Fruit fly (Drosophila melanogaster) whole organism, embryonic: Measurements from ENCODE around the gene MCU.

ENCODE experiments used
- Asciz ChIP-seq: fragments of 200-800 bp; sonication (Bioruptor generic); optimal IDR thresholded peaks from 2 replicates; lab custom pipeline; 2017; ENCODE audit warnings: missing biosample characterization, mild to moderate bottlenecking, missing genetic modification characterization, missing genetic modification reagents
- Atf3 ChIP-seq: fragments of 200-800 bp; sonication (Bioruptor generic); optimal IDR thresholded peaks from 3 replicates; lab custom pipeline; 2016; ENCODE audit warnings: missing biosample characterization, missing genetic modification characterization
- BEAF-32 ChIP-seq: fragments of 200-800 bp; sonication (Bioruptor generic); optimal IDR thresholded peaks from 3 replicates; lab custom pipeline; 2017; ENCODE audit warnings: missing biosample characterization, missing genetic modification characterization, mild to moderate bottlenecking, moderate library complexity, missing genetic modification reagents
- CG10274 ChIP-seq: fragments of 200-800 bp; sonication (Bioruptor generic); optimal IDR thresholded peaks from 3 replicates; lab custom pipeline; 2017; ENCODE audit warnings: missing biosample characterization, mild to moderate bottlenecking, missing genetic modification characterization
- CG10366 ChIP-seq: fragments of 200-800 bp; sonication (Bioruptor generic); IDR thresholded peaks from 2 replicates; pipeline ENCODE4 v1.3.6; 2022; ENCODE audit warnings: missing biosample characterization, missing genetic modification characterization
- CG10565 ChIP-seq: fragments of 200-800 bp; sonication (Bioruptor generic); optimal IDR thresholded peaks from 3 replicates; lab custom pipeline; 2016; ENCODE audit warnings: missing biosample characterization, mild to moderate bottlenecking, missing genetic modification characterization
- CG11456 ChIP-seq: fragments of 200-800 bp; sonication (Bioruptor generic); IDR thresholded peaks from 3 replicates; pipeline ENCODE4 v1.3.6; 2022; ENCODE audit warnings: missing biosample characterization, missing genetic modification characterization
- CG11723 ChIP-seq: fragments of 200-800 bp; sonication (Bioruptor generic); optimal IDR thresholded peaks from 2 replicates; lab custom pipeline; 2017; ENCODE audit warnings: missing biosample characterization, mild to moderate bottlenecking, missing genetic modification characterization
- CG13624 ChIP-seq: fragments of 200-800 bp; sonication (Bioruptor generic); optimal IDR thresholded peaks from 2 replicates; lab custom pipeline; 2016; ENCODE audit warnings: missing biosample characterization, missing genetic modification characterization
- CG16779 ChIP-seq: fragments of 200-800 bp; sonication (Bioruptor generic); IDR thresholded peaks from 2 replicates; pipeline ENCODE4 v1.3.6; 2022; ENCODE audit warnings: missing biosample characterization, missing genetic modification characterization
- CG18619 ChIP-seq: fragments of 200-800 bp; sonication (Bioruptor generic); optimal IDR thresholded peaks from 3 replicates; lab custom pipeline; 2017; ENCODE audit warnings: missing biosample characterization, mild to moderate bottlenecking, missing genetic modification characterization
- CG2116 ChIP-seq: fragments of 200-800 bp; sonication (Bioruptor generic); optimal IDR thresholded peaks from 3 replicates; lab custom pipeline; 2018; ENCODE audit warnings: missing biosample characterization, mild to moderate bottlenecking, missing genetic modification characterization
- CG3065 ChIP-seq: fragments of 200-800 bp; sonication (Bioruptor generic); optimal IDR thresholded peaks from 2 replicates; lab custom pipeline; 2016; ENCODE audit warnings: missing biosample characterization, missing genetic modification characterization
- CG3407 ChIP-seq: fragments of 200-800 bp; sonication (Bioruptor generic); optimal IDR thresholded peaks from 2 replicates; lab custom pipeline; 2018; ENCODE audit warnings: missing biosample characterization, mild to moderate bottlenecking, missing genetic modification characterization
- CG6654 ChIP-seq: fragments of 200-800 bp; sonication (Bioruptor generic); optimal IDR thresholded peaks from 2 replicates; lab custom pipeline; 2017; ENCODE audit warnings: missing biosample characterization, mild to moderate bottlenecking, missing genetic modification characterization
- CG6791 ChIP-seq: fragments of 200-800 bp; sonication (Bioruptor generic); IDR thresholded peaks from 3 replicates; pipeline ENCODE4 v1.3.6; 2022; ENCODE audit warnings: missing biosample characterization, missing genetic modification characterization; ENCODE audit not compliant: partially characterized antibody
- CG6813 ChIP-seq: fragments of 200-800 bp; sonication (Bioruptor generic); optimal IDR thresholded peaks from 2 replicates; lab custom pipeline; 2017; ENCODE audit warnings: missing biosample characterization, missing genetic modification characterization, mild to moderate bottlenecking, moderate library complexity, missing genetic modification reagents
- CG6854 ChIP-seq: fragments of 200-800 bp; sonication (Bioruptor generic); optimal IDR thresholded peaks from 3 replicates; lab custom pipeline; 2017; ENCODE audit warnings: missing biosample characterization, mild to moderate bottlenecking, missing genetic modification characterization
- CG7556 ChIP-seq: fragments of 200-800 bp; sonication (Bioruptor generic); optimal IDR thresholded peaks from 2 replicates; lab custom pipeline; 2017; ENCODE audit warnings: missing biosample characterization, mild to moderate bottlenecking, missing genetic modification characterization
- CG7745 ChIP-seq: fragments of 200-800 bp; sonication (Bioruptor generic); optimal IDR thresholded peaks from 2 replicates; lab custom pipeline; 2018; ENCODE audit warnings: missing biosample characterization, mild to moderate bottlenecking, missing genetic modification characterization, moderate library complexity
- Chrac-16 ChIP-seq: fragments of 200-800 bp; sonication (Bioruptor generic); optimal IDR thresholded peaks from 3 replicates; lab custom pipeline; 2016; ENCODE audit warnings: missing biosample characterization, missing genetic modification characterization
- CkIIα-i1 ChIP-seq: fragments of 200-800 bp; sonication (Bioruptor generic); IDR thresholded peaks from 2 replicates; pipeline ENCODE4 v1.3.6; 2022; ENCODE audit warnings: missing biosample characterization, missing genetic modification characterization
- D19B ChIP-seq: fragments of 200-800 bp; sonication (Bioruptor generic); optimal IDR thresholded peaks from 2 replicates; lab custom pipeline; 2017; ENCODE audit warnings: missing biosample characterization, mild to moderate bottlenecking, missing genetic modification characterization
- Dip3 ChIP-seq: fragments of 200-800 bp; sonication (Bioruptor generic); optimal IDR thresholded peaks from 3 replicates; lab custom pipeline; 2016; ENCODE audit warnings: missing biosample characterization, missing genetic modification characterization
- ERR ChIP-seq: fragments of 200-800 bp; sonication (Bioruptor generic); optimal IDR thresholded peaks from 2 replicates; lab custom pipeline; 2016; ENCODE audit warnings: missing biosample characterization, missing genetic modification characterization
- HLHmδ ChIP-seq: fragments of 200-800 bp; sonication (Bioruptor generic); optimal IDR thresholded peaks from 2 replicates; lab custom pipeline; 2018; ENCODE audit warnings: missing biosample characterization, mild to moderate bottlenecking, missing genetic modification characterization, moderate library complexity
- Hr3 ChIP-seq: fragments of 200-800 bp; sonication (Bioruptor generic); optimal IDR thresholded peaks from 3 replicates; lab custom pipeline; 2016; ENCODE audit warnings: missing biosample characterization, missing genetic modification characterization
- Hsf ChIP-seq: fragments of 200-800 bp; sonication (Bioruptor generic); optimal IDR thresholded peaks from 3 replicates; lab custom pipeline; 2016; ENCODE audit warnings: missing biosample characterization, missing genetic modification characterization
- NC2α ChIP-seq: fragments of 200-800 bp; sonication (Bioruptor generic); optimal IDR thresholded peaks from 2 replicates; lab custom pipeline; 2016; ENCODE audit warnings: missing biosample characterization, missing genetic modification characterization
- NC2β ChIP-seq: fragments of 200-800 bp; sonication (Bioruptor generic); optimal IDR thresholded peaks from 2 replicates; lab custom pipeline; 2016; ENCODE audit warnings: missing biosample characterization, missing genetic modification characterization
- NK7.1 ChIP-seq: fragments of 200-800 bp; sonication (Bioruptor generic); optimal IDR thresholded peaks from 3 replicates; lab custom pipeline; 2016; ENCODE audit warnings: missing biosample characterization, missing genetic modification characterization
- Rfx ChIP-seq: fragments of 200-800 bp; sonication (Bioruptor generic); IDR thresholded peaks from 2 replicates; pipeline ENCODE4 v1.3.6; 2022; ENCODE audit warnings: missing biosample characterization, missing genetic modification characterization
- Side ChIP-seq: fragments of 200-800 bp; sonication (Bioruptor generic); optimal IDR thresholded peaks from 2 replicates; lab custom pipeline; 2016; ENCODE audit warnings: missing biosample characterization, missing genetic modification characterization
- Sin3A ChIP-seq: fragments of >200 bp; optimal IDR thresholded peaks from 2 replicates; lab custom pipeline; 2018
- TFAM ChIP-seq: fragments of 200-800 bp; sonication (Bioruptor generic); optimal IDR thresholded peaks from 2 replicates; lab custom pipeline; 2017; ENCODE audit warnings: missing biosample characterization, missing genetic modification characterization, inconsistent platforms
- Taf1 ChIP-seq: fragments of 200-800 bp; sonication (Bioruptor generic); IDR thresholded peaks from 2 replicates; pipeline ENCODE4 v1.3.6; 2022; ENCODE audit warnings: missing biosample characterization, missing genetic modification characterization
- abd-A ChIP-seq: fragments of 200-800 bp; sonication (Bioruptor generic); optimal IDR thresholded peaks from 3 replicates; lab custom pipeline; 2019; ENCODE audit warnings: missing biosample characterization, mild to moderate bottlenecking, missing genetic modification characterization, moderate library complexity
- ac ChIP-seq: fragments of 200-800 bp; sonication (Bioruptor generic); optimal IDR thresholded peaks from 3 replicates; lab custom pipeline; 2017; ENCODE audit warnings: missing biosample characterization, mild to moderate bottlenecking, missing genetic modification characterization
- bigmax ChIP-seq: fragments of 200-800 bp; sonication (Bioruptor generic); optimal IDR thresholded peaks from 2 replicates; lab custom pipeline; 2018; ENCODE audit warnings: missing biosample characterization, mild to moderate bottlenecking, missing genetic modification characterization
- cad ChIP-seq: fragments of >200 bp; optimal IDR thresholded peaks from 2 replicates; lab custom pipeline; 2017; ENCODE audit warnings: missing biosample characterization, missing genetic modification characterization
- cato ChIP-seq: fragments of 200-800 bp; sonication (Bioruptor generic); optimal IDR thresholded peaks from 2 replicates; lab custom pipeline; 2016; ENCODE audit warnings: missing biosample characterization, missing genetic modification characterization, borderline replicate concordance
- corto ChIP-seq: fragments of 200-800 bp; sonication (Bioruptor generic); optimal IDR thresholded peaks from 2 replicates; lab custom pipeline; 2016; ENCODE audit warnings: missing biosample characterization, mild to moderate bottlenecking, missing genetic modification characterization, moderate library complexity
- dmrt11E ChIP-seq: fragments of 200-800 bp; sonication (Bioruptor generic); optimal IDR thresholded peaks from 3 replicates; lab custom pipeline; 2018; ENCODE audit warnings: missing biosample characterization, mild to moderate bottlenecking, missing genetic modification characterization, moderate library complexity
- en ChIP-seq: fragments of 200-800 bp; sonication (Bioruptor generic); optimal IDR thresholded peaks from 2 replicates; lab custom pipeline; 2016; ENCODE audit warnings: missing biosample characterization, missing genetic modification characterization
- grau ChIP-seq: fragments of 200-800 bp; optimal IDR thresholded peaks from 3 replicates; lab custom pipeline; 2019; ENCODE audit warnings: missing biosample characterization, mild to moderate bottlenecking, missing genetic modification characterization, moderate library complexity
- mirr ChIP-seq: fragments of 200-800 bp; sonication (Bioruptor generic); optimal IDR thresholded peaks from 3 replicates; lab custom pipeline; 2018; ENCODE audit warnings: missing biosample characterization, mild to moderate bottlenecking, missing genetic modification characterization
- phol ChIP-seq: fragments of 200-800 bp; sonication (Bioruptor generic); optimal IDR thresholded peaks from 3 replicates; lab custom pipeline; 2018; ENCODE audit warnings: missing biosample characterization, mild to moderate bottlenecking, missing genetic modification characterization, moderate library complexity
- slp2 ChIP-seq: fragments of 200-800 bp; sonication (Bioruptor generic); optimal IDR thresholded peaks from 2 replicates; lab custom pipeline; 2016; ENCODE audit warnings: missing biosample characterization, missing genetic modification characterization
- sna ChIP-seq: fragments of 200-800 bp; sonication (Bioruptor generic); IDR thresholded peaks from 2 replicates; pipeline ENCODE4 v1.3.6; 2022; ENCODE audit warnings: missing biosample characterization, missing genetic modification characterization; ENCODE audit not compliant: partially characterized antibody
- tap ChIP-seq: fragments of 200-800 bp; optimal IDR thresholded peaks from 3 replicates; lab custom pipeline; 2019; ENCODE audit warnings: missing biosample characterization, mild to moderate bottlenecking, missing genetic modification characterization, moderate library complexity
- zfh1 ChIP-seq: fragments of 200-800 bp; sonication (Bioruptor generic); IDR thresholded peaks from 3 replicates; pipeline ENCODE4 v1.3.6; 2022; ENCODE audit warnings: missing biosample characterization, missing genetic modification characterization

The MCU gene

DNA sequence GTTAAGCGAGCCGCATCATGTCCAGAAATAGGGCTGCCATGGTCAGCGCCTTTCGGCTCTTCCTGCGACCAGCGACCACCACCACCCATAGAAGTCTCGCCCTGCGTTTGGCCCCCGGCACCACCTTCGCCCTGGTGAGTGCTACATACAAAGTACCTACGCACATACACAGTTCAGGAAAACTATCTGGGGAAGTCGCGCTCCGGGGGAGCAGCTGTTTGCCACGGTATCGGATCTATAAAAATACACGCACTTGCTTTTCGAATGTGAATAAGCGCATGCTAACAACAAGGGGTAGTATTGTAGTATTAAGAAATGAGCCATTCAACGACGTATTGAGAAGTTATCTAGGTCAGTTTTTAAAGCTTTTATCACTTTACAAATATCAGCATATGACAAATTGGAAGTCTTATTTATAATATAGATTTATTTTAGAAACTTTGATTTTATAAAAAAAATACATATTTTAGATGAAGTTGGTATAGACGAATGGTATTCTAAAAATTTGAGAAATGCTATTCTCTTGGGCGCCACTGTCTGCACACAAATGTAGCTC lies 1.4 kb downstream of the MCU start (continued):
- TF ChIP-seq CG3407 (GFP tag; lab: Kevin White, UChicago) (no peak), mirr (GFP tag; lab: Kevin White, UChicago) (no peak), Dip3 (no peak), bigmax (GFP tag; lab: Kevin White, UChicago) (no peak), Hr3 (GFP tag; lab: Kevin White, UChicago) (peak; percentile 54), D19B (no peak), CG10274 (GFP tag; lab: Kevin White, UChicago) (no peak), corto (no peak), Hsf (GFP tag; lab: Kevin White, UChicago) (no peak), CG11723 (GFP tag; lab: Kevin White, UChicago) (peak; percentile 47), CG10366 (GFP tag; lab: Robert Waterston, UW) (peak; percentile 27; the same call in 1 of the 2 replicates), CG10565 (GFP tag; lab: Kevin White, UChicago) (no peak), NK7.1 (no peak), Sin3A (lab: Kevin White, UChicago) (no peak), ac (GFP tag; lab: Kevin White, UChicago) (no peak), CG6791 (GFP tag; lab: Robert Waterston, UW) (no peak), CG13624 (GFP tag; lab: Kevin White, UChicago) (no peak), tap (tag; lab: Kevin White, UChicago) (peak; percentile 42), CG3065 (GFP tag; lab: Kevin White, UChicago) (peak; percentile 4), cad (GFP tag; lab: Kevin White, UChicago) (no peak), CG16779 (GFP tag; lab: Robert Waterston, UW) (no peak), CG7556 (GFP tag; lab: Kevin White, UChicago) (peak; percentile 69), grau (tag; lab: Kevin White, UChicago) (peak; percentile 71), sna (GFP tag; lab: Robert Waterston, UW) (no peak), Chrac-16 (peak; percentile 12), abd-A (tag; lab: Kevin White, UChicago) (no peak), cato (GFP tag; lab: Kevin White, UChicago) (no peak), Taf1 (0 out of 2 replicates have a peak, but pooled peaks have one; percentile 8), Rfx (GFP tag; lab: Robert Waterston, UW) (peak; percentile 43; the same call in 1 of the 2 replicates), CG6654 (GFP tag; lab: Kevin White, UChicago) (no peak), ERR (GFP tag; lab: Kevin White, UChicago) (no peak), CG18619 (GFP tag; lab: Kevin White, UChicago) (peak; percentile 49), Side (GFP tag; lab: Kevin White, UChicago) (no peak), NC2β (GFP tag; lab: Kevin White, UChicago) (no peak), Asciz (GFP tag; lab: Kevin White, UChicago) (peak; percentile 50), Atf3 (GFP tag; lab: Kevin White, UChicago) (no peak), BEAF-32 (GFP tag; lab: Kevin White, UChicago) (no peak), TFAM (no peak), CG2116 (GFP tag; lab: Kevin White, UChicago) (peak; percentile 1), CG7745 (no peak), dmrt11E (peak; percentile 64), slp2 (GFP tag; lab: Kevin White, UChicago) (no peak), CG6813 (GFP tag; lab: Kevin White, UChicago) (peak; percentile 55), en (GFP tag; lab: Kevin White, UChicago) (no peak), HLHmδ (no peak), zfh1 (GFP tag; lab: Robert Waterston, UW) (peak; percentile 72; the same call in 2 of the 3 replicates), NC2α (no peak), CkIIα-i1 (GFP tag; lab: Robert Waterston, UW) (no peak), CG11456 (GFP tag; lab: Robert Waterston, UW) (no peak), phol (tag; lab: Kevin White, UChicago) (peak; percentile 66), CG6854 (GFP tag; lab: Kevin White, UChicago) (peak; percentile 20)
